Worm (Caenorhabditis elegans) whole organism, L1 larva: ENCODE data around the gene F56F10.2.

ENCODE experiments used
- C16A3.4 ChIP-seq: fragments of 150-350 bp; optimal IDR thresholded peaks from 2 replicates; lab custom pipeline; 2014; ENCODE audit warnings: missing biosample characterization, missing genetic modification characterization
- Y116A8C.19 ChIP-seq: sonication (generic microtip); optimal IDR thresholded peaks from 2 replicates; lab custom pipeline; 2016; ENCODE audit warnings: missing compliant biosample characterization, missing genetic modification characterization, borderline replicate concordance
- aha-1 ChIP-seq: fragments of 150-350 bp; optimal IDR thresholded peaks from 2 replicates; lab custom pipeline; 2014; ENCODE audit warnings: missing biosample characterization, missing genetic modification characterization
- alr-1 ChIP-seq: fragments of 200-800 bp; sonication (Bioruptor generic); optimal IDR thresholded peaks from 2 replicates; lab custom pipeline; 2018; ENCODE audit warnings: borderline replicate concordance, mild to moderate bottlenecking, missing genetic modification characterization, missing compliant biosample characterization
- aly-2 ChIP-seq: fragments of 150-350 bp; optimal IDR thresholded peaks from 2 replicates; lab custom pipeline; 2014; ENCODE audit warnings: missing biosample characterization, missing genetic modification characterization
- ama-1 ChIP-seq: fragments of 150-350 bp; optimal IDR thresholded peaks from 2 replicates; lab custom pipeline; 2014
- ceh-82 ChIP-seq, 3 experiments: fragments of 150-350 bp in 1 of 3; sonication (generic microtip) in 2 of 3; optimal IDR thresholded peaks; 2 replicates each; lab custom pipeline; 2014 to 2017; ENCODE audit warnings: missing biosample characterization in 3 of 3, missing genetic modification characterization in 3 of 3
- ces-1 ChIP-seq: fragments of 150-350 bp; optimal IDR thresholded peaks from 2 replicates; lab custom pipeline; 2014; ENCODE audit warnings: missing biosample characterization, missing genetic modification reagents, missing genetic modification characterization
- dsc-1 ChIP-seq: sonication (generic microtip); optimal IDR thresholded peaks from 2 replicates; lab custom pipeline; 2016; ENCODE audit warnings: mild to moderate bottlenecking, missing genetic modification characterization, missing compliant biosample characterization
- efl-1 ChIP-seq, 4 experiments: fragments of 150-350 bp; optimal IDR thresholded peaks in 3 of 4; peaks in 1 of 4; 1 replicate in 1 of 4; 2 replicates in 3 of 4; lab custom pipeline; 2014; ENCODE audit warnings: missing biosample characterization in 2 of 4, missing genetic modification characterization in 2 of 4, missing genetic modification reagents in 2 of 4
- egl-13 ChIP-seq: sonication (generic microtip); optimal IDR thresholded peaks from 2 replicates; lab custom pipeline; 2016; ENCODE audit warnings: missing genotype, missing genetic modification reagents, missing genetic modification characterization, missing compliant biosample characterization
- elt-2 ChIP-seq: sonication (generic microtip); optimal IDR thresholded peaks from 2 replicates; lab custom pipeline; 2016; ENCODE audit warnings: missing genetic modification characterization, mild to moderate bottlenecking, inconsistent platforms, missing compliant biosample characterization, missing genetic modification reagents
- fkh-10 ChIP-seq: sonication (generic microtip); optimal IDR thresholded peaks from 2 replicates; lab custom pipeline; 2017; ENCODE audit warnings: missing biosample characterization, missing genetic modification reagents, missing genetic modification characterization
- fkh-8 ChIP-seq: sonication (generic microtip); optimal IDR thresholded peaks from 2 replicates; lab custom pipeline; 2016; ENCODE audit warnings: mild to moderate bottlenecking, missing genetic modification characterization, missing compliant biosample characterization
- fos-1 ChIP-seq: fragments of 150-350 bp; optimal IDR thresholded peaks from 2 replicates; lab custom pipeline; 2014; ENCODE audit warnings: missing biosample characterization, missing genetic modification characterization
- grh-1 ChIP-seq: fragments of 200-800 bp; sonication (Bioruptor generic); IDR thresholded peaks from 2 replicates; pipeline ENCODE4 v1.3.6; 2022; ENCODE audit warnings: missing genetic modification reagents, missing genetic modification characterization, missing compliant biosample characterization
- hlh-17 ChIP-seq: fragments of 200-800 bp; sonication (Bioruptor generic); optimal IDR thresholded peaks from 2 replicates; lab custom pipeline; 2018; ENCODE audit warnings: missing genetic modification characterization, mild to moderate bottlenecking, missing compliant biosample characterization, moderate library complexity, borderline replicate concordance
- irx-1 ChIP-seq: sonication (generic microtip); optimal IDR thresholded peaks from 2 replicates; lab custom pipeline; 2016; ENCODE audit warnings: missing genetic modification characterization, missing compliant biosample characterization
- isw-1 ChIP-seq: fragments of 200-800 bp; sonication (Bioruptor generic); IDR thresholded peaks from 2 replicates; pipeline ENCODE4 v1.3.6; 2022; ENCODE audit warnings: missing genetic modification characterization, missing compliant biosample characterization
- jun-1 ChIP-seq: fragments of 150-350 bp; optimal IDR thresholded peaks from 2 replicates; lab custom pipeline; 2014; ENCODE audit warnings: missing biosample characterization, missing genetic modification reagents, missing genetic modification characterization
- lin-13 ChIP-seq: fragments of 150-350 bp; optimal IDR thresholded peaks from 2 replicates; lab custom pipeline; 2014; ENCODE audit warnings: missing biosample characterization, missing genetic modification reagents, missing genetic modification characterization
- lin-14 ChIP-seq: fragments of 200-800 bp; sonication (Bioruptor generic); optimal IDR thresholded peaks from 2 replicates; lab custom pipeline; 2018; ENCODE audit warnings: mild to moderate bottlenecking, missing genetic modification characterization, moderate library complexity, missing compliant biosample characterization
- lin-15B ChIP-seq: fragments of 150-350 bp; sonication (generic microtip); optimal IDR thresholded peaks from 3 replicates; lab custom pipeline; 2014; ENCODE audit warnings: missing biosample characterization, missing genetic modification characterization
- lin-35 ChIP-seq, 2 experiments: fragments of 150-350 bp; optimal IDR thresholded peaks; 2 replicates each; lab custom pipeline; 2014; ENCODE audit warnings: missing biosample characterization in 2 of 2, missing genetic modification characterization in 2 of 2, missing genetic modification reagents in 2 of 2
- lir-3 ChIP-seq: sonication (generic microtip); optimal IDR thresholded peaks from 2 replicates; lab custom pipeline; 2016; ENCODE audit warnings: mild to moderate bottlenecking, missing genetic modification characterization, moderate library complexity, missing compliant biosample characterization; ENCODE audit not compliant: poor library complexity
- lsy-2 ChIP-seq, 2 experiments: fragments of 150-350 bp; optimal IDR thresholded peaks; 2 replicates each; lab custom pipeline; 2014; ENCODE audit warnings: missing biosample characterization in 2 of 2, missing genetic modification characterization in 2 of 2
- mdl-1 ChIP-seq, 2 experiments: fragments of 150-350 bp; optimal IDR thresholded peaks; 2 replicates each; lab custom pipeline; 2014 to 2017; ENCODE audit warnings: missing biosample characterization in 2 of 2, missing genetic modification characterization in 2 of 2, inconsistent platforms in 1 of 2
- mep-1 ChIP-seq: fragments of 150-350 bp; optimal IDR thresholded peaks from 2 replicates; lab custom pipeline; 2014; ENCODE audit warnings: missing biosample characterization, missing genetic modification characterization
- nhr-11 ChIP-seq: fragments of 150-350 bp; optimal IDR thresholded peaks from 2 replicates; lab custom pipeline; 2014; ENCODE audit warnings: missing biosample characterization, missing genetic modification characterization
- nhr-12 ChIP-seq: sonication (generic microtip); optimal IDR thresholded peaks from 2 replicates; lab custom pipeline; 2017; ENCODE audit warnings: missing biosample characterization, missing genetic modification characterization
- nhr-19 ChIP-seq: fragments of 200-800 bp; sonication (Bioruptor generic); conservative IDR thresholded peaks from 2 replicates; pipeline ENCODE4 v1.3.6; 2022; ENCODE audit warnings: missing genetic modification characterization, missing compliant biosample characterization
- nhr-20 ChIP-seq: sonication (generic microtip); optimal IDR thresholded peaks from 2 replicates; lab custom pipeline; 2016; ENCODE audit warnings: mild to moderate bottlenecking, missing genetic modification characterization, missing compliant biosample characterization
- nhr-47 ChIP-seq: sonication (generic microtip); optimal IDR thresholded peaks from 2 replicates; lab custom pipeline; 2016; ENCODE audit warnings: mild to moderate bottlenecking, missing genetic modification characterization, moderate library complexity, missing compliant biosample characterization
- nhr-71 ChIP-seq: sonication (generic microtip); optimal IDR thresholded peaks from 2 replicates; lab custom pipeline; 2016; ENCODE audit warnings: mild to moderate bottlenecking, missing genetic modification characterization, moderate library complexity, missing compliant biosample characterization
- nhr-76 ChIP-seq: sonication (generic microtip); optimal IDR thresholded peaks from 2 replicates; lab custom pipeline; 2017; ENCODE audit warnings: missing biosample characterization, missing genetic modification characterization
- nhr-77 ChIP-seq: fragments of 150-350 bp; optimal IDR thresholded peaks from 2 replicates; lab custom pipeline; 2014; ENCODE audit warnings: missing biosample characterization, missing genetic modification characterization
- nhr-85 ChIP-seq: sonication (generic microtip); peaks from one replicate; lab custom pipeline; 2016; ENCODE audit warnings: missing genetic modification characterization, inconsistent platforms, missing compliant biosample characterization
- pag-3 ChIP-seq: sonication (generic microtip); optimal IDR thresholded peaks from 2 replicates; lab custom pipeline; 2017; ENCODE audit warnings: missing genetic modification characterization, mild to moderate bottlenecking, missing compliant biosample characterization, antibody characterized with exemption, borderline replicate concordance; ENCODE audit not compliant: insufficient read depth
- rnt-1 ChIP-seq: sonication (generic microtip); optimal IDR thresholded peaks from 2 replicates; lab custom pipeline; 2016; ENCODE audit warnings: mild to moderate bottlenecking, missing genetic modification characterization, moderate library complexity, missing compliant biosample characterization
- snpc-4 ChIP-seq: fragments of 150-350 bp; optimal IDR thresholded peaks from 2 replicates; lab custom pipeline; 2014; ENCODE audit warnings: missing biosample characterization, missing genetic modification characterization
- snu-23 ChIP-seq: sonication (generic microtip); optimal IDR thresholded peaks from 2 replicates; lab custom pipeline; 2016; ENCODE audit warnings: missing genetic modification characterization, missing compliant biosample characterization
- swsn-7 ChIP-seq: sonication (generic microtip); optimal IDR thresholded peaks from 2 replicates; lab custom pipeline; 2016; ENCODE audit warnings: missing genetic modification characterization, missing compliant biosample characterization
- tbx-2 ChIP-seq: sonication (generic microtip); optimal IDR thresholded peaks from 2 replicates; lab custom pipeline; 2016; ENCODE audit warnings: missing genetic modification characterization, missing compliant biosample characterization
- unc-30 ChIP-seq: sonication (generic microtip); optimal IDR thresholded peaks from 2 replicates; lab custom pipeline; 2017; ENCODE audit warnings: missing biosample characterization, missing genetic modification characterization
- unc-86 ChIP-seq: sonication (generic microtip); optimal IDR thresholded peaks from 2 replicates; lab custom pipeline; 2016; ENCODE audit warnings: missing genetic modification characterization, missing compliant biosample characterization
- vab-15 ChIP-seq: sonication (generic microtip); optimal IDR thresholded peaks from 2 replicates; lab custom pipeline; 2017; ENCODE audit warnings: missing genotype, mild to moderate bottlenecking, missing genetic modification characterization, missing compliant biosample characterization
- xbp-1 ChIP-seq: sonication (generic microtip); optimal IDR thresholded peaks from 2 replicates; lab custom pipeline; 2016; ENCODE audit warnings: missing genetic modification characterization, missing compliant biosample characterization
- zip-4 ChIP-seq: fragments of 200-800 bp; sonication (Bioruptor generic); optimal IDR thresholded peaks from 2 replicates; lab custom pipeline; 2018; ENCODE audit warnings: mild to moderate bottlenecking, missing genetic modification characterization, moderate library complexity, missing compliant biosample characterization
- ztf-4 ChIP-seq: fragments of 150-350 bp; optimal IDR thresholded peaks from 2 replicates; lab custom pipeline; 2014; ENCODE audit warnings: missing biosample characterization, missing genetic modification characterization

F56F10.2 gene

ce11 chrX:825924-826323 lies 33.5 kb upstream of the F56F10.2 start:
- no peak for TF ChIP-seq nhr-76 (tag; lab: Kevin White, UChicago)
- peak; percentile 26 for TF ChIP-seq irx-1 (tag; lab: Kevin White, UChicago)
- peak; percentile 21 for TF ChIP-seq mep-1 (tag; lab: Kevin White, UChicago)
- peak in 2 of 3 experiments; percentile 56 to 57 for TF ChIP-seq ceh-82 (tag; optimal IDR thresholded peaks at IDR 0.05; lab: Kevin White, UChicago)
- peak; percentile 39 to 47 for TF ChIP-seq efl-1 (optimal IDR thresholded peaks at IDR 0.05; lab: Kevin White, UChicago)
- TF ChIP-seq efl-1 (GFP tag; optimal IDR thresholded peaks at IDR 0.05 in 1 of 2; lab: Kevin White, UChicago) = no peak
- peak; percentile 10 for TF ChIP-seq aly-2
- no peak for TF ChIP-seq vab-15 (tag; lab: Kevin White, UChicago)
- peak; percentile 64 for TF ChIP-seq tbx-2
- no peak for TF ChIP-seq unc-30 (tag; lab: Kevin White, UChicago)
- TF ChIP-seq mdl-1 (tag; optimal IDR thresholded peaks at IDR 0.05; lab: Kevin White, UChicago) = no peak
- no peak for TF ChIP-seq Y116A8C.19 (tag; lab: Kevin White, UChicago)
- peak; percentile 73 for TF ChIP-seq swsn-7 (tag; lab: Kevin White, UChicago)
- peak; percentile 76 for TF ChIP-seq nhr-47
- TF ChIP-seq C16A3.4 = no peak
- TF ChIP-seq lin-14 = peak; percentile 91
- no peak for TF ChIP-seq nhr-12 (tag; lab: Kevin White, UChicago)
- TF ChIP-seq jun-1 = no peak
- no peak for TF ChIP-seq lin-15B
- peak; percentile 70 for TF ChIP-seq egl-13 (tag; lab: Kevin White, UChicago)
- peak; percentile 17 for TF ChIP-seq fkh-10 (GFP tag; lab: Kevin White, UChicago)
- TF ChIP-seq nhr-11 (tag; lab: Kevin White, UChicago) = no peak
- TF ChIP-seq fos-1 = peak; percentile 43
- peak; percentile 66 for TF ChIP-seq dsc-1 (tag; lab: Kevin White, UChicago)
- peak; percentile 65 for TF ChIP-seq snu-23 (GFP tag; lab: Kevin White, UChicago)
- TF ChIP-seq lin-13 (GFP tag; lab: Kevin White, UChicago) = no peak
- TF ChIP-seq rnt-1 (tag; lab: Kevin White, UChicago) = peak; percentile 57
- TF ChIP-seq nhr-20 = peak; percentile 55
- TF ChIP-seq nhr-85 = peak; percentile 47
- TF ChIP-seq pag-3 (tag; lab: Kevin White, UChicago) = no peak
- peak; percentile 41 for TF ChIP-seq elt-2 (tag; lab: Kevin White, UChicago)
- no peak for TF ChIP-seq alr-1 (tag; lab: Kevin White, UChicago)
- TF ChIP-seq aha-1 (tag; lab: Kevin White, UChicago) = no peak
- no peak for TF ChIP-seq ztf-4 (tag; lab: Kevin White, UChicago)
- TF ChIP-seq xbp-1 (tag; lab: Kevin White, UChicago) = peak; percentile 58
- TF ChIP-seq lin-35 (GFP tag; optimal IDR thresholded peaks at IDR 0.05; lab: Kevin White, UChicago) = peak; percentile 14 to 19
- no peak for TF ChIP-seq ama-1 (lab: Kevin White, UChicago)
- peak; percentile 41 to 48 for TF ChIP-seq lsy-2 (tag; optimal IDR thresholded peaks at IDR 0.05; lab: Kevin White, UChicago)
- TF ChIP-seq fkh-8 (tag; lab: Kevin White, UChicago) = peak; percentile 40
- TF ChIP-seq snpc-4 = no peak
- TF ChIP-seq ces-1 (GFP tag; lab: Kevin White, UChicago) = no peak
- TF ChIP-seq zip-4 (GFP tag; lab: Kevin White, UChicago) = no peak
- no peak for TF ChIP-seq lir-3
- TF ChIP-seq isw-1 (GFP tag; lab: Robert Waterston, UW) = peak; percentile 23; the same call in 1 of the 2 replicates
- TF ChIP-seq nhr-77 (tag; lab: Kevin White, UChicago) = no peak
- TF ChIP-seq nhr-19 (GFP tag; lab: Robert Waterston, UW) = peak; percentile 28; the same call in 1 of the 2 replicates
- no peak for TF ChIP-seq hlh-17 (GFP tag; lab: Kevin White, UChicago)
- TF ChIP-seq nhr-71 (tag; lab: Kevin White, UChicago) = peak; percentile 75
- no peak for TF ChIP-seq grh-1 (GFP tag; lab: Robert Waterston, UW)
- peak; percentile 74 for TF ChIP-seq unc-86
